Fruit fly (Drosophila melanogaster): ENCODE data around the gene CG10214.

- TF ChIP-seq h (optimal IDR thresholded peaks at IDR 0.05) (no peak), psq (optimal IDR thresholded peaks at IDR 0.05) (no peak), insv (optimal IDR thresholded peaks at IDR 0.05) (no peak), ttk (optimal IDR thresholded peaks at IDR 0.05) (no peak), Myc (optimal IDR thresholded peaks at IDR 0.05) (no peak)
Observed at dm6 chr3R:23781466-23781935, 14.2 kb upstream of the CG10214 start, which contains the start of the genes Nup98-96 and mbc.

Measured in Kc167 (cell line).